Fruit fly (Drosophila melanogaster) Kc167 (cell line): ENCODE data around the gene Cln3.
"Not testable (repeated sequence)": the region's sequence is repeated elsewhere in the genome, so short reads cannot be mapped to it uniquely, and the experiment has no call there.

Experiments used
- Myc ChIP-seq: fragments of >200 bp; optimal IDR thresholded peaks from 2 replicates; lab custom pipeline; 2017; ENCODE audit warnings: missing external identifiers
- Sin3A ChIP-seq: fragments of >200 bp; optimal IDR thresholded peaks from 2 replicates; lab custom pipeline; 2018; ENCODE audit warnings: missing external identifiers
- h ChIP-seq: fragments of >200 bp; optimal IDR thresholded peaks from 3 replicates; lab custom pipeline; 2018; ENCODE audit warnings: missing external identifiers
- insv ChIP-seq: fragments of >200 bp; optimal IDR thresholded peaks from 3 replicates; lab custom pipeline; 2018; ENCODE audit warnings: missing external identifiers
- psq ChIP-seq: fragments of >200 bp; optimal IDR thresholded peaks from 2 replicates; lab custom pipeline; 2017; ENCODE audit warnings: missing external identifiers
- ttk ChIP-seq: sonication (Bioruptor generic); optimal IDR thresholded peaks from 2 replicates; lab custom pipeline; 2017; ENCODE audit warnings: missing external identifiers

Gene Cln3

DNA sequence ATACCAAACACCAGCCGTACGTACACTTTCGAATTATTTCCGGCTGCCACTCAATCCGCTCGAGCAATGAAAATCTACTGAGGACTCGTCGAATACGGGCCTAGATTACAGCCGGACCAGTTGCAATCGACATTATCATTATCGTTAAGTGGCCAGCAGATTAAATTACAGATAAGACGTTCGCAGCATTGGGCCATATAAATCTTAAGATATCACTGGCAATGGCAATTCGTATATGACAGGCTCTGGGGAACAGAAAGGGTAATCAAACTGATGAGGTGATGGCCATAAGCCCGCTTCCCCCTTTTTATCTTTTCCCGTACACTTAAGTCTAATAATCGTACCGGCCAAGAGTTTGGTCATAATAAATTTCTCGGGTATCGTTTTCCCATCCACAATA, at the start of gene Cln3:
TSS of gene Cln3 (minus strand) at position 84 of the 400 bp plus-strand sequence.
- TF ChIP-seq psq (lab: Kevin White, UChicago), result no peak

dm6 chr3L:17858174-17858573, 44.3 kb upstream of the Cln3 start, which contains the start of gene CG34002:
Gene CG34002, plus strand, starts transcription at chr3L:17858474.
- not testable (repeated sequence) for TF ChIP-seq h (lab: Kevin White, UChicago); Sin3A; ttk

DNA sequence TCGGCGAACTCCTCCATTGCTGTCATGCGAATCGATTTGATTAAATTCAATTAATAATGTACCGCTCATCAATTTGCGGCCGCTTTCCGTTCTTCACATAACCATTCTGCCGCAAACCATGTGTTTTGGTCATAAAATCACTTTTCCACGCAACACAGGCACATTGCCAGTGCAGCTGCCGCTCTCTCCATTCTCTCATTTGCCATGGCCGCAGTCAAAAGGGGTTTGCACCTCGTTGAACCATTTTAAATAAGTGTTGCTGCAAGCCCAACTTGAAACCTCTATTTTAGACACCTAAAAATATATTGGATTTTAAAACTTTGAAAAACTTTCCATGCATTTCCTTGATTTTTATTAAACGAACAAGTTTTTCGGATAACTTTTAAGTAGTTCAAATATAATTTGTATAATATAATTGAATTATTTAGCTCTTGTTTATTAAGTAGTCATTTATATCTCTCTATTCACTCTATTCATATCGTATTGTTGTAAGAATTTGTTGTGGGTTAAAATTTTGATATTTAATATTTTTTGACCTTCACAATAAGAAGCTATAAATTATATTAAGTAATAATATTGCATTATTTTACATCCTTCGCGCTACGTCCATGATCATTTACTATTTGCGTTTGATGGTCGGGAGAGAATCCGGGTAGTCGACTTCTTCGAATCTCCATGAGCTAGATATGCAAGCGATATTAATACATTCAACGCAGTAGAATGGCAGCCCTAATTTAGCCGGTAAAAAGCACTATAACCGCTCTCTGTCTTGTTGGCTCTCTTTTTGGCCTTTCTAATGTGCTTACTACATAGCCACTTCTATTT, 42.9 kb upstream of the Cln3 start, which contains the start of gene CG5535:
TSS of gene CG5535 (minus strand) at position 140 of the 825 bp plus-strand sequence.
- TF ChIP-seq insv (lab: Kevin White, UChicago) (no peak), h (lab: Kevin White, UChicago) (no peak), psq (lab: Kevin White, UChicago) (no peak), ttk (no peak), Sin3A (no peak), Myc (no peak)

DNA sequence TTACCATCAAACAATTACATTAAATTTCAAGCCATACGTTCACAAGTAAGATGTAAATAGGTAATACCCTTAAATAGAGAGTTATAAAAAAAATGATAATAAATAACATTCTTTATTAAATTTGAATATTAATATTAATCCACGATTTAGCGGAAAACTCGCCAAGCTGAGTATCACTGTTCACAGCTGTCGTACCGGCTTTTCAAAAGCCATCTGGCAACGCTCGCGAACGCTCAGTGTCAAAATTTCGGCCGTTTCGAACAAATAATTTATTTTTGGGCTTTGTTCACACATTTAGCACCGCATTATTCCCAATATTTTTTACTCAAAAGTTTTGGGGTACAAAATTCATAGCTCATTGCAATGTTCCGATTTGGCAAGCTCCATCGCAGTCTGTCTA, 35.6 kb upstream of the Cln3 start, which contains the start of gene TrpRS-m:
TSS of gene TrpRS-m (plus strand) at position 211 of the 400 bp plus-strand sequence.
- no peak for TF ChIP-seq Myc
- no peak for TF ChIP-seq psq (lab: Kevin White, UChicago)
- TF ChIP-seq h (lab: Kevin White, UChicago), result no peak
- TF ChIP-seq ttk, result no peak
- no peak for TF ChIP-seq insv (lab: Kevin White, UChicago)
- no peak for TF ChIP-seq Sin3A

DNA sequence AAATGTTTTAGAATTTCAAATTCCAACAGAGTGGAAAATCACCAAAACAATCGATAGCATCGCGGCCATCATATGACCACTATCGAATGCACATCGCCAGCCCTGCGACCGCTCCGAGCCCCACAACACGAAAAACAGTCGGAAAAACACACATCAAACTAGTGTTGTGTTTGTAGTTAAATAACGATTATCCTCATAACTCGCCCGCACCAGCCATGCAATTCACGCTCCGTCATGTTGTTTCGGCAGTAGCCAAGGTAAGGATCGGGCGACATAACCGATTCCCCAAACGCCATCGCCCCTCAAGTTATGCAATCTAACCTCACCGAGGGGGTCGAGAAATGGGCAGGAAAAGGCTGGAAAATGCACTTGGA, 33.0 kb upstream of the Cln3 start:
- no peak for TF ChIP-seq insv (lab: Kevin White, UChicago)
- no peak for TF ChIP-seq Myc
- no peak for TF ChIP-seq Sin3A
- TF ChIP-seq psq (lab: Kevin White, UChicago), result no peak
- TF ChIP-seq h (lab: Kevin White, UChicago), result no peak
- TF ChIP-seq ttk, result no peak

DNA sequence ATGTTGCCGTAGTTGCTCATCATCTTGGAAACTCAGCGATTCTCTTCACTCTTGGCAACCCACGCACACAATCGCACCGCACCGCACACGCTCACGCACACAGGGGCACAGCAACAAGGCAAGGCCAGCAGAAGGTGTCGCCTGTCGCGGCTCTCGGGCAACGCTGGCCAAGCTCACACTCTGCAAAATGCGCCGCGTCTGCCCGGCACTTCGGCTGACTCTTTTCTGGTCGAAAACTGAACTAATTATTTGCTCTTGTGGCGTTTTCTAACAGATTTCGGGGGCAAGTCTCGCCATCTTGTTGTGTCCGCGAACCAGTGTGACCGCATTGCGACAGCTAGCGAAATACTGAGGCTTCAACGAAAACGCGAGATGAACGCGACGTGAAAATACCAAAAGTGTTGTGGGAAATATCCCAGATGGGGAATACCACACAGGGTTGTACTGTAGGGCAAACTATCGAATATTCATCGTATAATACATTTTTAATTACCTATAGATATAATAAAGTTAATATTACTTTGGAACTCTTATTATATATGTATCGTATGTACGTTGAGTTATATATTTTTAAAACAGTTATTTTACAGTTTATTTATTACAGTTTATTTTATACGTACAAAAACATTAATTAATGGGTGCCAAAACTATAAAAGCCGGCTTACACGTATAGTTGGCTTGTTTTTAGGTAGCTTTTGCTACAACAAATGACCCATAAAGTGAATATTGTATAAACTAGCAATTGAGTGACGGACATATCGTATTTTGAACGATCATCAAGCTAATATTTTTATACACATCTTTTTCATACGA, 32.5 kb upstream of the Cln3 start, which contains the start of the genes MED19 and CG7430:
TSS of gene MED19 (minus strand) at position 333 of the 813 bp plus-strand sequence.
TSS of gene CG7430 (plus strand) at position 748 of the 813 bp plus-strand sequence.
- TF ChIP-seq insv (lab: Kevin White, UChicago) (no peak), Myc (no peak), Sin3A (no peak)

DNA sequence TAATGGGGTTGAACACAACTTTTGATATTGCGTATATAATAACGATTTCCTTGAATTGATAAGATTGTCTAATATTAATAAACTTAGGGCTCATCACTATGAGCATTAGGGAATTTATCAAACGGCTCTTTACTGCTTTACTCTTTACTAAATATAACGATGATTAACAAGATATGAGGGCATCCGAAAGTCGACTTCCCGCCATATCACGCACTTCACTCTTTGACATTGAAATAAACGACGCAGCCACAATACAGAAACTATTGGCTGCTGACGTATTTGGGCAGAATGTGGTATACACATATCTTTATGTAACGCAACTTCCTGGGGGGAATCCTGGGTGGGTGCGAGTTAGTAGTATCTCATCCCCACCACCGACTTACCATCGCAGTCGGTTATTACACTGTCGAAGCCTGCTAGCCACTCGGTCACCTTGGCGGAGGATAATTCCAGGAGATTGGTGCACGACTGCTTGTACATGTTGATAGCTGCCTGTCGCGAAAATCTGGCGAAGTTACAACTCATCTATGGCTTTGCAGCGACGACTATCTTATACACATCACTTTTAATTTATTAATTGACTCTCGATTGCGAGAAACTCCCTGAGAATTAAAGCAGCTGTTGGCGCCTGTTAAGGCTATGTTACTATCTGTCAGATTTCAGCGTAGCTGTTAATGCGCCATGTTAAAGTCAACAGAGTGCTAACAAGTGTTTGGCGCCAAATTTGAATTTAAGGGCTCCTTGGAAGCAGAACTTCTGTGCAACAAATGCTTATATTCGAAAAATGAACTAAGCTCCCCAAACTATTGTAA, 29.2 kb upstream of the Cln3 start, which contains the start of gene CG5567:
TSS of gene CG5567 (minus strand) at position 653 of the 812 bp plus-strand sequence.
- no peak for TF ChIP-seq ttk
- TF ChIP-seq Sin3A, result no peak
- TF ChIP-seq psq (lab: Kevin White, UChicago), result no peak
- no peak for TF ChIP-seq insv (lab: Kevin White, UChicago)
- no peak for TF ChIP-seq Myc
- no peak for TF ChIP-seq h (lab: Kevin White, UChicago)

dm6 chr3L:17841085-17841606, 27.2 kb upstream of the Cln3 start, which contains the start of gene CG5577:
Gene CG5577, minus strand, starts transcription at chr3L:17841427.
- TF ChIP-seq h (lab: Kevin White, UChicago) (no peak), insv (lab: Kevin White, UChicago) (no peak), psq (lab: Kevin White, UChicago) (no peak), Myc (no peak), Sin3A (no peak), ttk (no peak)

- TF ChIP-seq h (lab: Kevin White, UChicago) (no peak), ttk (no peak), Myc (no peak), psq (lab: Kevin White, UChicago) (no peak), Sin3A (no peak)
Observed at dm6 chr3L:17835074-17835473, 21.2 kb upstream of the Cln3 start, which contains the start of gene CG32189. Gene CG32189, minus strand, starts transcription at chr3L:17835174.

dm6 chr3L:17833525-17833924, 19.6 kb upstream of the Cln3 start, which contains the start of gene CG32188:
Gene CG32188, minus strand, starts transcription at chr3L:17833625.
- TF ChIP-seq h (lab: Kevin White, UChicago) (no peak), ttk (no peak), psq (lab: Kevin White, UChicago) (no peak), insv (lab: Kevin White, UChicago) (no peak), Myc (no peak), Sin3A (no peak)

DNA sequence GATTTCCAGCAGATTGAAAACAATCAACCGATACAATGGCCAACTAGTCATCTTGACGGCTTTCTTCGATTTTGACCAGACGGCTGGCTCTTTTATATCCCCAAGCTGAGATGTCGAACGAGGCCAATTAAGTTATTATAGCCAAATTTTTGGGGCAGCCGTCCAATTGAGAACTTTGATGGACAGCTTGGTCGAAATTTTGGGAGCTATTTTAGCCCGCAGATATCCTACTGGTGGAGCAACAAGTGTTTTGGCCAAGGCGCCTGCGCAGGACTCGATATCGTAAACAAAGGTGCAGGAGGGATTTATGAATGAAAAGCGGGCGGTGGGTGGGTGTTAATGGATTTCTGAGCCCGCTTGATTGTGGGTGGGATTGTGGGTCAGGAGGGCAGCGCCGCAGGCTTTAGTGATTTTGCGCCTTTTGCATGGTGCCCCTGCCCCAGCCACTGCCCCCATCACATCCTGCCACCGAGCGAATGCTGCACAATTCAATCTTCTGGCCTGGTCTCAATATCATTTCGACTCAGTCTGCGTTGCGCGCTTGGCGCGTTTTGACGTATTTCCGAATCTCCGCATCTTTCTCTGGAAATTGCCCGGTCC, 9.0 kb upstream of the Cln3 start, which contains the start of the genes Ir75c and Grd:
TSS of gene Ir75c (minus strand) at position 51 of the 600 bp plus-strand sequence.
TSS of gene Grd (plus strand) at position 550 of the 600 bp plus-strand sequence.
- no peak for TF ChIP-seq psq (lab: Kevin White, UChicago)
- TF ChIP-seq insv (lab: Kevin White, UChicago), result no peak
- no peak for TF ChIP-seq ttk
- no peak for TF ChIP-seq h (lab: Kevin White, UChicago)
- no peak for TF ChIP-seq Sin3A
- TF ChIP-seq Myc, result no peak
